Worm (Caenorhabditis elegans) whole organism, young adult: ENCODE data around the gene Y37E11AL.12.

Experiments
- B0019.2 ChIP-seq: fragments of 200-800 bp; sonication (Bioruptor generic); conservative IDR thresholded peaks from 2 replicates; pipeline ENCODE4 v1.3.6; 2022; ENCODE audit warnings: missing genetic modification reagents, missing genetic modification characterization, missing compliant biosample characterization
- B0336.3 ChIP-seq: fragments of 200-800 bp; sonication (Bioruptor generic); IDR thresholded peaks from 2 replicates; pipeline ENCODE4 v1.3.6; 2022; ENCODE audit warnings: missing genetic modification characterization, missing compliant biosample characterization
- C06A6.2 ChIP-seq: fragments of 200-800 bp; sonication (Bioruptor generic); conservative IDR thresholded peaks from 2 replicates; pipeline ENCODE4 v1.3.6; 2022; ENCODE audit warnings: missing genetic modification characterization, missing compliant biosample characterization
- F10E7.11 ChIP-seq: sonication (generic microtip); optimal IDR thresholded peaks from 2 replicates; lab custom pipeline; 2017; ENCODE audit warnings: mild to moderate bottlenecking, missing genetic modification characterization, moderate library complexity, missing compliant biosample characterization
- F57A8.1 ChIP-seq: fragments of 200-800 bp; sonication (Bioruptor generic); optimal IDR thresholded peaks from 2 replicates; lab custom pipeline; 2018; ENCODE audit warnings: mild to moderate bottlenecking, missing genetic modification characterization, moderate library complexity, missing compliant biosample characterization
- T07F8.4 ChIP-seq: sonication (generic microtip); optimal IDR thresholded peaks from 2 replicates; lab custom pipeline; 2016; ENCODE audit warnings: mild to moderate bottlenecking, missing genetic modification characterization, moderate library complexity, missing compliant biosample characterization
- T26A5.8 ChIP-seq: sonication (generic microtip); optimal IDR thresholded peaks from 2 replicates; lab custom pipeline; 2016; ENCODE audit warnings: missing genetic modification characterization, missing compliant biosample characterization
- Y79H2A.3 ChIP-seq: fragments of 200-800 bp; sonication (Bioruptor generic); conservative IDR thresholded peaks from 2 replicates; pipeline ENCODE4 v1.3.6; 2022; ENCODE audit warnings: missing genetic modification reagents, missing genetic modification characterization, missing compliant biosample characterization
- Y95B8A.8 ChIP-seq: fragments of 200-800 bp; sonication (Bioruptor generic); IDR thresholded peaks from 2 replicates; pipeline ENCODE4 v1.3.6; 2022; ENCODE audit warnings: missing genetic modification reagents, missing genetic modification characterization, missing compliant biosample characterization
- akir-1 ChIP-seq: fragments of 200-800 bp; sonication (Bioruptor generic); optimal IDR thresholded peaks from 2 replicates; lab custom pipeline; 2018; ENCODE audit warnings: mild to moderate bottlenecking, missing genetic modification characterization, moderate library complexity, missing compliant biosample characterization
- aptf-3 ChIP-seq: fragments of 200-800 bp; sonication (Bioruptor generic); IDR thresholded peaks from 2 replicates; pipeline ENCODE4 v1.3.6; 2022; ENCODE audit warnings: missing genetic modification characterization, missing compliant biosample characterization
- athp-1 ChIP-seq: sonication (generic microtip); optimal IDR thresholded peaks from 2 replicates; lab custom pipeline; 2017; ENCODE audit warnings: mild to moderate bottlenecking, missing genetic modification characterization, missing compliant biosample characterization
- ceh-27 ChIP-seq: fragments of 200-800 bp; sonication (Bioruptor generic); optimal IDR thresholded peaks from 2 replicates; lab custom pipeline; 2018; ENCODE audit warnings: mild to moderate bottlenecking, missing genetic modification characterization, moderate library complexity, missing compliant biosample characterization
- ceh-40 ChIP-seq: fragments of 200-800 bp; sonication (Bioruptor generic); IDR thresholded peaks from 2 replicates; pipeline ENCODE4 v1.3.6; 2022; ENCODE audit warnings: missing genetic modification characterization, missing compliant biosample characterization
- egl-18 ChIP-seq: fragments of 200-800 bp; sonication (Bioruptor generic); IDR thresholded peaks from 2 replicates; pipeline ENCODE4 v1.3.6; 2022; ENCODE audit warnings: missing genetic modification reagents, missing genetic modification characterization, missing compliant biosample characterization
- egl-44 ChIP-seq: fragments of 200-800 bp; sonication (Bioruptor generic); IDR thresholded peaks from 2 replicates; pipeline ENCODE4 v1.3.6; 2022; ENCODE audit warnings: missing genetic modification reagents, missing genetic modification characterization, missing compliant biosample characterization
- egrh-3 ChIP-seq: fragments of 200-800 bp; sonication (Bioruptor generic); IDR thresholded peaks from 2 replicates; pipeline ENCODE4 v1.3.6; 2022; ENCODE audit warnings: missing genetic modification reagents, missing genetic modification characterization, missing compliant biosample characterization
- gei-17 ChIP-seq: fragments of 200-800 bp; sonication (Bioruptor generic); optimal IDR thresholded peaks from 2 replicates; lab custom pipeline; 2018; ENCODE audit warnings: mild to moderate bottlenecking, missing genetic modification characterization, missing compliant biosample characterization
- hlh-12 ChIP-seq: sonication (generic microtip); optimal IDR thresholded peaks from 2 replicates; lab custom pipeline; 2016; ENCODE audit warnings: missing genetic modification characterization, missing compliant biosample characterization
- hrde-1 ChIP-seq: sonication (generic microtip); optimal IDR thresholded peaks from 2 replicates; lab custom pipeline; 2016; ENCODE audit warnings: missing genetic modification characterization, mild to moderate bottlenecking, missing compliant biosample characterization, moderate library complexity, missing genotype, missing genetic modification reagents, borderline replicate concordance
- let-607 ChIP-seq, 2 experiments: fragments of 200-800 bp in 1 of 2; sonication (Bioruptor generic) in 1 of 2; sonication (generic microtip) in 1 of 2; optimal IDR thresholded peaks; 2 replicates each; lab custom pipeline; 2016 to 2018; ENCODE audit warnings: mild to moderate bottlenecking in 2 of 2, missing compliant biosample characterization in 2 of 2, missing genetic modification characterization in 2 of 2, moderate library complexity in 2 of 2, missing genotype in 1 of 2
- madf-6 ChIP-seq: fragments of 200-800 bp; sonication (Bioruptor generic); IDR thresholded peaks from 2 replicates; pipeline ENCODE4 v1.3.6; 2022; ENCODE audit warnings: missing genetic modification reagents, missing genetic modification characterization, missing compliant biosample characterization
- mes-4 ChIP-seq: sonication (generic microtip); optimal IDR thresholded peaks from 2 replicates; lab custom pipeline; 2016; ENCODE audit warnings: missing genotype, missing genetic modification characterization, missing compliant biosample characterization
- nfya-2 ChIP-seq: fragments of 200-800 bp; sonication (Bioruptor generic); IDR thresholded peaks from 2 replicates; pipeline ENCODE4 v1.3.6; 2022; ENCODE audit warnings: missing genetic modification reagents, missing genetic modification characterization, missing compliant biosample characterization
- nhr-27 ChIP-seq: fragments of 200-800 bp; sonication (Bioruptor generic); optimal IDR thresholded peaks from 2 replicates; lab custom pipeline; 2018; ENCODE audit warnings: mild to moderate bottlenecking, missing genetic modification characterization, moderate library complexity, missing compliant biosample characterization
- rcor-1 ChIP-seq: fragments of 200-800 bp; sonication (Bioruptor generic); IDR thresholded peaks from 2 replicates; pipeline ENCODE4 v1.3.6; 2022; ENCODE audit warnings: missing genetic modification reagents, missing genetic modification characterization, missing compliant biosample characterization
- sea-2 ChIP-seq: fragments of 200-800 bp; sonication (Bioruptor generic); IDR thresholded peaks from 2 replicates; pipeline ENCODE4 v1.3.6; 2022; ENCODE audit warnings: missing genetic modification characterization, missing compliant biosample characterization
- snpc-1.1 ChIP-seq: sonication (generic microtip); optimal IDR thresholded peaks from 2 replicates; lab custom pipeline; 2017; ENCODE audit warnings: missing genetic modification characterization, mild to moderate bottlenecking, missing compliant biosample characterization, antibody characterized with exemption, moderate library complexity, missing genotype, missing genetic modification reagents; ENCODE audit not compliant: insufficient read depth
- snpc-3.4 ChIP-seq: sonication (generic microtip); optimal IDR thresholded peaks from 2 replicates; lab custom pipeline; 2017; ENCODE audit warnings: missing genetic modification characterization, mild to moderate bottlenecking, missing compliant biosample characterization, antibody characterized with exemption, moderate library complexity, missing genotype, missing genetic modification reagents
- tlf-1 ChIP-seq: fragments of 200-800 bp; sonication (Bioruptor generic); optimal IDR thresholded peaks from 2 replicates; lab custom pipeline; 2018; ENCODE audit warnings: mild to moderate bottlenecking, missing genetic modification characterization, missing compliant biosample characterization
- unc-130 ChIP-seq: sonication (generic microtip); optimal IDR thresholded peaks from 2 replicates; lab custom pipeline; 2016; ENCODE audit warnings: missing genetic modification reagents, missing genetic modification characterization, missing compliant biosample characterization
- xnd-1 ChIP-seq: sonication (generic microtip); optimal IDR thresholded peaks from 2 replicates; lab custom pipeline; 2016; ENCODE audit warnings: missing genotype, missing genetic modification reagents, missing genetic modification characterization, missing compliant biosample characterization
- ztf-25 ChIP-seq: fragments of 200-800 bp; sonication (Bioruptor generic); IDR thresholded peaks from 2 replicates; pipeline ENCODE4 v1.3.6; 2022; ENCODE audit warnings: missing genetic modification reagents, missing genetic modification characterization, missing compliant biosample characterization
- ztf-26 ChIP-seq: sonication (generic microtip); optimal IDR thresholded peaks from 2 replicates; lab custom pipeline; 2017; ENCODE audit warnings: missing genetic modification characterization, missing compliant biosample characterization
- ztf-3 ChIP-seq: fragments of 200-800 bp; sonication (Bioruptor generic); optimal IDR thresholded peaks from 2 replicates; lab custom pipeline; 2018; ENCODE audit warnings: mild to moderate bottlenecking, missing genetic modification characterization, missing compliant biosample characterization

Gene Y37E11AL.12

ce11 chrIV:3659951-3660350 is 41.8 kb downstream of the Y37E11AL.12 start:
- no peak for TF ChIP-seq let-607 (tag; optimal IDR thresholded peaks at IDR 0.05; lab: Kevin White, UChicago)
- no peak for TF ChIP-seq sea-2 (GFP tag; lab: Robert Waterston, UW)
- TF ChIP-seq ztf-3: no peak
- TF ChIP-seq ceh-40 (GFP tag; lab: Robert Waterston, UW): no peak
- TF ChIP-seq ztf-25 (GFP tag; lab: Robert Waterston, UW): no peak
- TF ChIP-seq hlh-12: no peak
- no peak for TF ChIP-seq F57A8.1 (GFP tag; lab: Kevin White, UChicago)
- no peak for TF ChIP-seq Y79H2A.3 (GFP tag; lab: Robert Waterston, UW)
- no peak for TF ChIP-seq ztf-26
- no peak for TF ChIP-seq egrh-3 (GFP tag; lab: Robert Waterston, UW)
- no peak for TF ChIP-seq mes-4 (tag; lab: Kevin White, UChicago)
- TF ChIP-seq nhr-27 (tag; lab: Kevin White, UChicago): no peak
- no peak for TF ChIP-seq snpc-3.4 (tag; lab: Kevin White, UChicago)
- no peak for TF ChIP-seq gei-17 (GFP tag; lab: Kevin White, UChicago)
- TF ChIP-seq tlf-1 (GFP tag; lab: Kevin White, UChicago): no peak
- no peak for TF ChIP-seq B0336.3 (GFP tag; lab: Robert Waterston, UW)
- TF ChIP-seq F10E7.11 (tag; lab: Kevin White, UChicago): no peak
- TF ChIP-seq T07F8.4 (tag; lab: Kevin White, UChicago): no peak
- TF ChIP-seq T26A5.8 (tag; lab: Kevin White, UChicago): no peak
- TF ChIP-seq ceh-27: no peak

DNA sequence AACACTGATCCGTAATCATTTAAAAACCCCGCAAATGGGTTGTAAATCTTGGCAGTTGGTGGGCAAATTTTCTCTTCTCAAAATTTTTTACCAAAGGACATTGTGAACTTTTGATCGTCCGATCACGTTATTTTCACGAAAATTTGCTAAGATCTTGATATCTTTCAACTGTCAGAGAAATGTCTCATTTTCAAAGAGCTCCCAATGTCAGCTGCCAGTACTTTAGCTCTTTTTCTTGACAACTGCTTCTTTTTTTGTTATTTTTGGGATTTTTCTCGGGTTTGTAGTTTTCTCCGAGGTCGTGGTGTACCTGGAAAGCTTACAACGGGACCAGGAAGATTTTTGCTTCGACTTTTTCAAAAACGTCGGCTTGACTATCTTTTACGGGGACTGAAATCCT is 45.9 kb downstream of the Y37E11AL.12 start:
- no peak for TF ChIP-seq egl-44 (GFP tag; lab: Robert Waterston, UW)
- no peak for TF ChIP-seq egl-18 (GFP tag; lab: Robert Waterston, UW)
- no peak for TF ChIP-seq C06A6.2 (GFP tag; lab: Robert Waterston, UW)
- TF ChIP-seq rcor-1 (GFP tag; lab: Robert Waterston, UW): no peak

DNA sequence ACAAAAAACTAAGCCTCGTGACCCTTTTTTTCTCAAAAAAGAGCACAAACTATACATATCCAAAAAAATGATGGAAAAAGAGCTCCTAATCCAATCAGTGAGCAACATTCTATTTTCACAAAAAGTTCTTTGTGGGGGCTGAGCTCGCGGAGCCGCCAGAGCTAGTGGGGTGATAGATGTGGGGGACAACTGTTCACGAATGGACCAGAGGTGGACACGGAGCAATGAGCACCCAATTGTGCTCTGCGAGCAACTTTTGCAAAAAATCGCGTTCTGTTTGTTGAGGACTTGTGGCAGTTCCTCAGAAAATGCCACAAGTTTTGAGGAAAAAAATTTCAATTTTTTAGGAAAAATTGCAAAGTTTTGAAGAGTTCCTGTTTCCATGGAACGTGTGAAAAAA is 47.0 kb downstream of the Y37E11AL.12 start:
- TF ChIP-seq snpc-3.4 (tag; lab: Kevin White, UChicago): no peak
- TF ChIP-seq hrde-1 (tag; lab: Kevin White, UChicago): no peak
- TF ChIP-seq nfya-2 (GFP tag; lab: Robert Waterston, UW): no peak
- no peak for TF ChIP-seq B0019.2 (GFP tag; lab: Robert Waterston, UW)
- no peak for TF ChIP-seq athp-1 (tag; lab: Kevin White, UChicago)
- no peak for TF ChIP-seq Y79H2A.3 (GFP tag; lab: Robert Waterston, UW)
- TF ChIP-seq let-607 (tag; optimal IDR thresholded peaks at IDR 0.05; lab: Kevin White, UChicago): no peak
- no peak for TF ChIP-seq akir-1 (GFP tag; lab: Kevin White, UChicago)
- no peak for TF ChIP-seq madf-6 (GFP tag; lab: Robert Waterston, UW)
- TF ChIP-seq xnd-1 (tag; lab: Kevin White, UChicago): no peak
- no peak for TF ChIP-seq snpc-1.1
- TF ChIP-seq Y95B8A.8 (GFP tag; lab: Robert Waterston, UW): no peak
- TF ChIP-seq aptf-3 (GFP tag; lab: Robert Waterston, UW): no peak
- TF ChIP-seq unc-130 (GFP tag; lab: Kevin White, UChicago): no peak
